Fruit fly (Drosophila melanogaster) whole organism, prepupa: ENCODE results near the gene CG33795.

Experiments
- Blimp-1 ChIP-seq: fragments of 200-800 bp; sonication (Bioruptor generic); optimal IDR thresholded peaks from 3 replicates; lab custom pipeline; 2017; ENCODE audit warnings: missing biosample characterization, missing genetic modification characterization, mild to moderate bottlenecking, moderate library complexity, missing genetic modification reagents
- CG10669 ChIP-seq: fragments of 200-800 bp; sonication (Bioruptor generic); optimal IDR thresholded peaks from 3 replicates; lab custom pipeline; 2018; ENCODE audit warnings: missing biosample characterization, mild to moderate bottlenecking, missing genetic modification characterization, moderate library complexity
- CG11294 ChIP-seq: fragments of 200-800 bp; sonication (Bioruptor generic); IDR thresholded peaks from 2 replicates; pipeline ENCODE4 v1.3.6; 2022; ENCODE audit warnings: missing biosample characterization, missing genetic modification characterization
- CG11762 ChIP-seq: fragments of 200-800 bp; sonication (Bioruptor generic); optimal IDR thresholded peaks from 3 replicates; lab custom pipeline; 2016; ENCODE audit warnings: missing biosample characterization, missing genetic modification characterization; ENCODE audit not compliant: insufficient read depth
- CG11902 ChIP-seq: fragments of 200-800 bp; sonication (Bioruptor generic); optimal IDR thresholded peaks from 3 replicates; lab custom pipeline; 2016; ENCODE audit warnings: missing biosample characterization, missing genetic modification characterization
- CG15336 ChIP-seq: fragments of 200-800 bp; sonication (Bioruptor generic); IDR thresholded peaks from 2 replicates; pipeline ENCODE4 v1.3.6; 2022; ENCODE audit warnings: missing biosample characterization, missing genetic modification characterization
- CG1621 ChIP-seq: fragments of 200-800 bp; sonication (Bioruptor generic); optimal IDR thresholded peaks from 3 replicates; lab custom pipeline; 2018; ENCODE audit warnings: missing biosample characterization, mild to moderate bottlenecking, missing genetic modification characterization
- CG16779 ChIP-seq: fragments of 200-800 bp; sonication (Bioruptor generic); optimal IDR thresholded peaks from 3 replicates; lab custom pipeline; 2017; ENCODE audit warnings: missing biosample characterization, mild to moderate bottlenecking, missing genetic modification characterization
- CG3032 ChIP-seq: fragments of 200-800 bp; optimal IDR thresholded peaks from 2 replicates; lab custom pipeline; 2019; ENCODE audit warnings: missing biosample characterization, mild to moderate bottlenecking, missing genetic modification characterization, moderate library complexity
- CG31627 ChIP-seq: fragments of 200-800 bp; sonication (Bioruptor generic); optimal IDR thresholded peaks from 3 replicates; lab custom pipeline; 2016; ENCODE audit warnings: missing biosample characterization, missing genetic modification characterization
- CG32006 ChIP-seq: fragments of 200-800 bp; sonication (Bioruptor generic); optimal IDR thresholded peaks from 3 replicates; lab custom pipeline; 2017; ENCODE audit warnings: missing biosample characterization, mild to moderate bottlenecking, missing genetic modification characterization
- CG34406 ChIP-seq: fragments of 200-800 bp; sonication (Bioruptor generic); optimal IDR thresholded peaks from 3 replicates; lab custom pipeline; 2016; ENCODE audit warnings: missing biosample characterization, missing genetic modification characterization
- CG3919 ChIP-seq: fragments of 200-800 bp; sonication (Bioruptor generic); optimal IDR thresholded peaks from 3 replicates; lab custom pipeline; 2016; ENCODE audit warnings: missing biosample characterization, missing genetic modification characterization
- CG4318 ChIP-seq: fragments of 200-800 bp; sonication (Bioruptor generic); optimal IDR thresholded peaks from 3 replicates; lab custom pipeline; 2017; ENCODE audit warnings: missing biosample characterization, mild to moderate bottlenecking, missing genetic modification characterization
- CG6163 ChIP-seq: fragments of 200-800 bp; sonication (Bioruptor generic); IDR thresholded peaks from 3 replicates; pipeline ENCODE4 v1.3.6; 2022; ENCODE audit warnings: missing biosample characterization, missing genetic modification characterization
- CG6276 ChIP-seq: fragments of 200-800 bp; sonication (Bioruptor generic); optimal IDR thresholded peaks from 2 replicates; lab custom pipeline; 2017; ENCODE audit warnings: missing biosample characterization, mild to moderate bottlenecking, missing genetic modification characterization
- CG6792 ChIP-seq: fragments of 200-800 bp; sonication (Bioruptor generic); optimal IDR thresholded peaks from 3 replicates; lab custom pipeline; 2016; ENCODE audit warnings: missing biosample characterization, missing genetic modification characterization
- CG6808 ChIP-seq: fragments of 200-800 bp; sonication (Bioruptor generic); optimal IDR thresholded peaks from 3 replicates; lab custom pipeline; 2017; ENCODE audit warnings: missing biosample characterization, missing genetic modification characterization, mild to moderate bottlenecking, moderate library complexity, missing genetic modification reagents
- CG8119 ChIP-seq: fragments of 200-800 bp; sonication (Bioruptor generic); IDR thresholded peaks from 3 replicates; pipeline ENCODE4 v1.3.6; 2022; ENCODE audit warnings: missing biosample characterization, missing genetic modification characterization
- CG8632 ChIP-seq: fragments of 200-800 bp; sonication (Bioruptor generic); optimal IDR thresholded peaks from 3 replicates; lab custom pipeline; 2016; ENCODE audit warnings: missing biosample characterization, missing genetic modification characterization
- CG9139 ChIP-seq: fragments of 200-800 bp; sonication (Bioruptor generic); optimal IDR thresholded peaks from 3 replicates; lab custom pipeline; 2017; ENCODE audit warnings: missing biosample characterization, mild to moderate bottlenecking, missing genetic modification characterization
- Eip75B ChIP-seq: fragments of 200-800 bp; sonication (Bioruptor generic); optimal IDR thresholded peaks from 3 replicates; lab custom pipeline; 2016; ENCODE audit warnings: missing biosample characterization, missing genetic modification characterization
- Eip78C ChIP-seq: fragments of 200-800 bp; sonication (Bioruptor generic); peaks from one replicate; lab custom pipeline; 2016; ENCODE audit warnings: missing biosample characterization, missing genetic modification characterization
- Ets21C ChIP-seq: fragments of 200-800 bp; sonication (Bioruptor generic); optimal IDR thresholded peaks from 3 replicates; lab custom pipeline; 2016; ENCODE audit warnings: missing biosample characterization, missing genetic modification characterization
- Ets96B ChIP-seq: fragments of 200-800 bp; optimal IDR thresholded peaks from 2 replicates; lab custom pipeline; 2019; ENCODE audit warnings: missing biosample characterization, mild to moderate bottlenecking, missing genetic modification characterization, moderate library complexity
- Gug ChIP-seq: fragments of 200-800 bp; sonication (Bioruptor generic); IDR thresholded peaks from 2 replicates; pipeline ENCODE4 v1.3.6; 2022; ENCODE audit warnings: missing biosample characterization, missing genetic modification characterization
- Hr38 ChIP-seq: sonication (Bioruptor generic); optimal IDR thresholded peaks from 2 replicates; lab custom pipeline; 2016; ENCODE audit warnings: missing biosample characterization, missing genetic modification characterization
- Hr39 ChIP-seq: fragments of 200-800 bp; sonication (Bioruptor generic); optimal IDR thresholded peaks from 2 replicates; lab custom pipeline; 2016; ENCODE audit warnings: missing biosample characterization, missing genetic modification characterization
- Lpt ChIP-seq: fragments of 200-800 bp; sonication (Bioruptor generic); optimal IDR thresholded peaks from 3 replicates; lab custom pipeline; 2016; ENCODE audit warnings: missing biosample characterization, missing genetic modification characterization
- Met ChIP-seq: fragments of 200-800 bp; sonication (Bioruptor generic); optimal IDR thresholded peaks from 3 replicates; lab custom pipeline; 2016; ENCODE audit warnings: missing biosample characterization, missing genetic modification characterization
- OdsH ChIP-seq: fragments of 200-800 bp; sonication (Bioruptor generic); optimal IDR thresholded peaks from 3 replicates; lab custom pipeline; 2016; ENCODE audit warnings: missing biosample characterization, missing genetic modification characterization
- Sox102F ChIP-seq: fragments of 200-800 bp; sonication (Bioruptor generic); optimal IDR thresholded peaks from 2 replicates; lab custom pipeline; 2016; ENCODE audit warnings: missing biosample characterization, mild to moderate bottlenecking, missing genetic modification characterization
- Sox14 ChIP-seq: fragments of 200-800 bp; sonication (Bioruptor generic); optimal IDR thresholded peaks from 3 replicates; lab custom pipeline; 2016; ENCODE audit warnings: missing biosample characterization, missing genetic modification characterization
- achi ChIP-seq: fragments of 200-800 bp; sonication (Bioruptor generic); optimal IDR thresholded peaks from 3 replicates; lab custom pipeline; 2016; ENCODE audit warnings: missing biosample characterization, missing genetic modification characterization
- acj6 ChIP-seq: fragments of 200-800 bp; sonication (Bioruptor generic); optimal IDR thresholded peaks from 3 replicates; lab custom pipeline; 2016; ENCODE audit warnings: missing biosample characterization, missing genetic modification characterization
- cyc ChIP-seq: fragments of 200-800 bp; sonication (Bioruptor generic); optimal IDR thresholded peaks from 3 replicates; lab custom pipeline; 2016; ENCODE audit warnings: missing biosample characterization, missing genetic modification characterization
- dsx ChIP-seq: fragments of 200-800 bp; optimal IDR thresholded peaks from 3 replicates; lab custom pipeline; 2019; ENCODE audit warnings: missing biosample characterization, mild to moderate bottlenecking, missing genetic modification characterization, moderate library complexity; ENCODE audit not compliant: poor library complexity, severe bottlenecking
- eg ChIP-seq: fragments of 200-800 bp; sonication (Bioruptor generic); IDR thresholded peaks from 3 replicates; pipeline ENCODE4 v1.3.6; 2022; ENCODE audit warnings: missing biosample characterization, missing genetic modification characterization
- esn ChIP-seq: fragments of 200-800 bp; sonication (Bioruptor generic); optimal IDR thresholded peaks from 2 replicates; lab custom pipeline; 2016; ENCODE audit warnings: missing biosample characterization, mild to moderate bottlenecking, missing genetic modification characterization, moderate library complexity
- fd59A ChIP-seq: fragments of 200-800 bp; sonication (Bioruptor generic); optimal IDR thresholded peaks from 2 replicates; lab custom pipeline; 2017; ENCODE audit warnings: missing biosample characterization, mild to moderate bottlenecking, missing genetic modification characterization, missing genetic modification reagents
- fkh ChIP-seq: fragments of 200-800 bp; sonication (Bioruptor generic); optimal IDR thresholded peaks from 3 replicates; lab custom pipeline; 2017; ENCODE audit warnings: missing biosample characterization, mild to moderate bottlenecking, missing genetic modification characterization, moderate library complexity
- lz ChIP-seq: fragments of 200-800 bp; sonication (Bioruptor generic); optimal IDR thresholded peaks from 3 replicates; lab custom pipeline; 2016; ENCODE audit warnings: missing biosample characterization, missing genetic modification characterization
- net ChIP-seq: fragments of 200-800 bp; sonication (Bioruptor generic); optimal IDR thresholded peaks from 3 replicates; lab custom pipeline; 2016; ENCODE audit warnings: missing biosample characterization, missing genetic modification characterization
- pdm3 ChIP-seq: fragments of 200-800 bp; sonication (Bioruptor generic); optimal IDR thresholded peaks from 3 replicates; lab custom pipeline; 2016; ENCODE audit warnings: missing biosample characterization, missing genetic modification characterization
- salr ChIP-seq, 2 experiments: fragments of 200-800 bp; sonication (Bioruptor generic); optimal IDR thresholded peaks; 3 replicates each; lab custom pipeline; 2016 to 2018; ENCODE audit warnings: missing biosample characterization in 2 of 2, missing genetic modification characterization in 2 of 2, mild to moderate bottlenecking in 1 of 2
- ss ChIP-seq, 2 experiments: fragments of 200-800 bp; sonication (Bioruptor generic); optimal IDR thresholded peaks; 2 replicates in 1 of 2; 3 replicates in 1 of 2; lab custom pipeline; 2017 to 2018; ENCODE audit warnings: mild to moderate bottlenecking in 2 of 2, missing biosample characterization in 2 of 2, missing genetic modification characterization in 2 of 2, moderate library complexity in 1 of 2
- svp ChIP-seq: fragments of 200-800 bp; sonication (Bioruptor generic); peaks from one replicate; lab custom pipeline; 2016; ENCODE audit warnings: missing biosample characterization, missing genetic modification characterization
- vri ChIP-seq: fragments of 200-800 bp; sonication (Bioruptor generic); optimal IDR thresholded peaks from 3 replicates; lab custom pipeline; 2016; ENCODE audit warnings: missing biosample characterization, mild to moderate bottlenecking, missing genetic modification characterization

The CG33795 gene

dm6 chr3L:16204128-16204527 lies 32.9 kb upstream of the CG33795 start (continued):
- TF ChIP-seq Sox102F = peak; percentile 66
- no peak for TF ChIP-seq CG6276
- peak; percentile 42 for TF ChIP-seq CG1621 (tag; lab: Kevin White, UChicago)
- TF ChIP-seq svp (GFP tag; lab: Kevin White, UChicago) = peak; percentile 90
- TF ChIP-seq CG11762 = peak; percentile 49
- TF ChIP-seq CG6163 (GFP tag; lab: Robert Waterston, UW) = peak; percentile 56; the same call in 2 of the 3 replicates
- peak; percentile 10 to 38 for TF ChIP-seq salr (GFP tag; optimal IDR thresholded peaks at IDR 0.05; lab: Kevin White, UChicago)
- TF ChIP-seq Lpt (GFP tag; lab: Kevin White, UChicago) = no peak

dm6 chr3L:16203236-16203635 lies 32.1 kb upstream of the CG33795 start:
- TF ChIP-seq Eip78C (GFP tag; lab: Kevin White, UChicago) = peak; percentile 93
- TF ChIP-seq acj6 (GFP tag; lab: Kevin White, UChicago) = peak; percentile 77
- peak; percentile 64 for TF ChIP-seq CG6808 (GFP tag; lab: Kevin White, UChicago)
- no peak for TF ChIP-seq CG16779 (tag; lab: Kevin White, UChicago)
- peak; percentile 64 for TF ChIP-seq net (GFP tag; lab: Kevin White, UChicago)
- TF ChIP-seq CG11762 = peak; percentile 38
- peak; percentile 72 for TF ChIP-seq Ets96B (tag; lab: Kevin White, UChicago)
- peak; percentile 69 for TF ChIP-seq eg
- TF ChIP-seq dsx (GFP tag; lab: Kevin White, UChicago) = peak; percentile 50
- peak; percentile 78 for TF ChIP-seq pdm3 (GFP tag; lab: Kevin White, UChicago)
- peak; percentile 59 for TF ChIP-seq achi (GFP tag; lab: Kevin White, UChicago)
- TF ChIP-seq fkh (GFP tag; lab: Kevin White, UChicago) = peak; percentile 9
- peak; percentile 69 for TF ChIP-seq CG6792 (GFP tag; lab: Kevin White, UChicago)
- TF ChIP-seq CG11902 = peak; percentile 74
- TF ChIP-seq CG34406 (GFP tag; lab: Kevin White, UChicago) = peak; percentile 45
- peak; percentile 62 for TF ChIP-seq CG32006 (GFP tag; lab: Kevin White, UChicago)
- peak; percentile 83 for TF ChIP-seq CG31627 (GFP tag; lab: Kevin White, UChicago)
- peak; percentile 54 for TF ChIP-seq Gug
- TF ChIP-seq CG6276 = peak; percentile 10
- TF ChIP-seq cyc (GFP tag; lab: Kevin White, UChicago) = peak; percentile 86
- TF ChIP-seq Sox102F = peak; percentile 74
- TF ChIP-seq Eip75B (GFP tag; lab: Kevin White, UChicago) = peak; percentile 52
- no peak for TF ChIP-seq Hr38 (GFP tag; lab: Kevin White, UChicago)
- TF ChIP-seq fd59A (GFP tag; lab: Kevin White, UChicago) = peak; percentile 74
- peak; percentile 85 for TF ChIP-seq esn (GFP tag; lab: Kevin White, UChicago)
- peak; percentile 47 for TF ChIP-seq Lpt (GFP tag; lab: Kevin White, UChicago)
- no peak for TF ChIP-seq CG4318 (GFP tag; lab: Kevin White, UChicago)
- peak; percentile 52 to 54 for TF ChIP-seq salr (GFP tag; optimal IDR thresholded peaks at IDR 0.05; lab: Kevin White, UChicago)
- TF ChIP-seq CG3032 (tag; lab: Kevin White, UChicago) = peak; percentile 62
- peak; percentile 85 for TF ChIP-seq vri
- TF ChIP-seq CG11294 (GFP tag; lab: Robert Waterston, UW) = peak; percentile 70; the same call in 1 of the 2 replicates
- peak; percentile 75 for TF ChIP-seq lz
- TF ChIP-seq CG8119 = peak; percentile 66; the same call in 2 of the 3 replicates
- TF ChIP-seq CG1621 (tag; lab: Kevin White, UChicago) = peak; percentile 61
- TF ChIP-seq CG9139 = no peak
- TF ChIP-seq Ets21C (GFP tag; lab: Kevin White, UChicago) = peak; percentile 81
- peak; percentile 61 for TF ChIP-seq Blimp-1 (GFP tag; lab: Kevin White, UChicago)
- TF ChIP-seq CG3919 (GFP tag; lab: Kevin White, UChicago) = peak; percentile 77
- TF ChIP-seq Sox14 = peak; percentile 82
- peak; percentile 57 for TF ChIP-seq CG15336
- TF ChIP-seq ss (GFP tag; optimal IDR thresholded peaks at IDR 0.05; lab: Kevin White, UChicago) = peak in 1 of 2 experiments; percentile 10
- TF ChIP-seq CG6163 (GFP tag; lab: Robert Waterston, UW) = peak; percentile 74
- peak; percentile 76 for TF ChIP-seq CG10669 (GFP tag; lab: Kevin White, UChicago)
- TF ChIP-seq CG8632 (GFP tag; lab: Kevin White, UChicago) = peak; percentile 70
- peak; percentile 83 for TF ChIP-seq Met (GFP tag; lab: Kevin White, UChicago)
- TF ChIP-seq OdsH (GFP tag; lab: Kevin White, UChicago) = peak; percentile 79
- peak; percentile 88 for TF ChIP-seq svp (GFP tag; lab: Kevin White, UChicago)
- peak; percentile 89 for TF ChIP-seq Hr39 (GFP tag; lab: Kevin White, UChicago)
